Fruit fly (Drosophila melanogaster) whole organism, prepupa: Measurements from ENCODE around the gene CG3588.

ENCODE experiments used
- CG11294 ChIP-seq: fragments of 200-800 bp; sonication (Bioruptor generic); IDR thresholded peaks from 2 replicates; pipeline ENCODE4 v1.3.6; 2022; ENCODE audit warnings: missing biosample characterization, missing genetic modification characterization
- CG1621 ChIP-seq: fragments of 200-800 bp; sonication (Bioruptor generic); optimal IDR thresholded peaks from 3 replicates; lab custom pipeline; 2018; ENCODE audit warnings: missing biosample characterization, mild to moderate bottlenecking, missing genetic modification characterization
- CG8319 ChIP-seq: fragments of 200-800 bp; sonication (Bioruptor generic); optimal IDR thresholded peaks from 3 replicates; lab custom pipeline; 2016; ENCODE audit warnings: missing biosample characterization, missing genetic modification characterization
- CG8632 ChIP-seq: fragments of 200-800 bp; sonication (Bioruptor generic); optimal IDR thresholded peaks from 3 replicates; lab custom pipeline; 2016; ENCODE audit warnings: missing biosample characterization, missing genetic modification characterization
- Hr4 ChIP-seq: fragments of 200-800 bp; sonication (Bioruptor generic); optimal IDR thresholded peaks from 3 replicates; lab custom pipeline; 2016; ENCODE audit warnings: missing biosample characterization, missing genetic modification characterization
- OdsH ChIP-seq: fragments of 200-800 bp; sonication (Bioruptor generic); optimal IDR thresholded peaks from 3 replicates; lab custom pipeline; 2016; ENCODE audit warnings: missing biosample characterization, missing genetic modification characterization
- Smox ChIP-seq: fragments of 200-800 bp; sonication (Bioruptor generic); optimal IDR thresholded peaks from 3 replicates; lab custom pipeline; 2016; ENCODE audit warnings: missing biosample characterization, missing genetic modification characterization
- Sox102F ChIP-seq: fragments of 200-800 bp; sonication (Bioruptor generic); optimal IDR thresholded peaks from 2 replicates; lab custom pipeline; 2016; ENCODE audit warnings: missing biosample characterization, mild to moderate bottlenecking, missing genetic modification characterization

DNA sequence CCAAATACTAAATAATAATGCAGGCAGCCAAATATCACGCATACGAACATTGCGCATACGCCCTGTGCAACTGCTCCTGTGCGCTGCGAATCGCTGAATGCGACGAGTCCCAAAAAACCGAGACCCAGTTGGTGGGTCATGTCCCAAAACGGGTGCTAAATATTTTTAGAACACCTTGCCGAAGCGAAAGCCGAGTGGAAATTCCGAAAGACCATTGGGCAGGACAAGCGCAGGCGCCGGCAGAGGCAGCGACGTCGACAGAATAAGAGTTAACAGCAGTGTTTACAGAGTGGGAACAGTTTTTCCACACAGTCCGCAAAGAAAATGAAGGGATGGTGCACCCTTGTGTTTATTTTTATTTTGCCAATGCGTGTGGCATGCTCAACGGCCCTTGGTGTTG is 31.4 kb upstream of the CG3588 start:
- no peak for TF ChIP-seq Smox
- TF ChIP-seq Hr4 (GFP tag; lab: Kevin White, UChicago), result no peak
- no peak for TF ChIP-seq CG11294 (GFP tag; lab: Robert Waterston, UW)
- no peak for TF ChIP-seq CG1621 (tag; lab: Kevin White, UChicago)
- no peak for TF ChIP-seq CG8319 (GFP tag; lab: Kevin White, UChicago)
- no peak for TF ChIP-seq OdsH (GFP tag; lab: Kevin White, UChicago)
- no peak for TF ChIP-seq Sox102F
- TF ChIP-seq CG8632 (GFP tag; lab: Kevin White, UChicago), result no peak
